Fruit fly (Drosophila melanogaster) whole organism, embryonic: ENCODE results near the gene H2.0.
A peak's percentile ranks its signal among the peaks of the same experiment; 100 is the strongest.

ENCODE experiments used
- BEAF-32 ChIP-seq: fragments of 200-800 bp; sonication (Bioruptor generic); optimal IDR thresholded peaks from 3 replicates; lab custom pipeline; 2017; ENCODE audit warnings: missing biosample characterization, missing genetic modification characterization, mild to moderate bottlenecking, moderate library complexity, missing genetic modification reagents
- CG10979 ChIP-seq: fragments of 200-800 bp; sonication (Bioruptor generic); optimal IDR thresholded peaks from 2 replicates; lab custom pipeline; 2018; ENCODE audit warnings: missing biosample characterization, mild to moderate bottlenecking, missing genetic modification characterization, moderate library complexity
- CG12155 ChIP-seq: fragments of 200-800 bp; sonication (Bioruptor generic); optimal IDR thresholded peaks from 3 replicates; lab custom pipeline; 2016; ENCODE audit warnings: missing biosample characterization, missing genetic modification characterization
- CG12659 ChIP-seq: fragments of 200-800 bp; sonication (Bioruptor generic); optimal IDR thresholded peaks from 3 replicates; lab custom pipeline; 2017; ENCODE audit warnings: mild to moderate bottlenecking, missing biosample characterization, missing genetic modification reagents, missing genetic modification characterization
- CG1647 ChIP-seq: fragments of 200-800 bp; sonication (Bioruptor generic); optimal IDR thresholded peaks from 3 replicates; lab custom pipeline; 2016; ENCODE audit warnings: missing biosample characterization, missing genetic modification characterization
- CG17186 ChIP-seq: fragments of 200-800 bp; sonication (Bioruptor generic); optimal IDR thresholded peaks from 3 replicates; lab custom pipeline; 2017; ENCODE audit warnings: missing biosample characterization, missing genetic modification reagents, missing genetic modification characterization
- CG18599 ChIP-seq: fragments of 200-800 bp; sonication (Bioruptor generic); optimal IDR thresholded peaks from 3 replicates; lab custom pipeline; 2017; ENCODE audit warnings: missing biosample characterization, missing genetic modification characterization, mild to moderate bottlenecking, moderate library complexity, missing genetic modification reagents
- CG18619 ChIP-seq: fragments of 200-800 bp; sonication (Bioruptor generic); optimal IDR thresholded peaks from 3 replicates; lab custom pipeline; 2017; ENCODE audit warnings: missing biosample characterization, mild to moderate bottlenecking, missing genetic modification characterization
- CG18764 ChIP-seq: fragments of 200-800 bp; sonication (Bioruptor generic); optimal IDR thresholded peaks from 3 replicates; lab custom pipeline; 2016; ENCODE audit warnings: missing biosample characterization, missing genetic modification characterization
- CG2116 ChIP-seq: fragments of 200-800 bp; sonication (Bioruptor generic); optimal IDR thresholded peaks from 3 replicates; lab custom pipeline; 2018; ENCODE audit warnings: missing biosample characterization, mild to moderate bottlenecking, missing genetic modification characterization
- CG3281 ChIP-seq: fragments of 200-800 bp; sonication (Bioruptor generic); optimal IDR thresholded peaks from 3 replicates; lab custom pipeline; 2017; ENCODE audit warnings: missing biosample characterization, mild to moderate bottlenecking, missing genetic modification characterization
- CG3407 ChIP-seq: fragments of 200-800 bp; sonication (Bioruptor generic); optimal IDR thresholded peaks from 2 replicates; lab custom pipeline; 2018; ENCODE audit warnings: missing biosample characterization, mild to moderate bottlenecking, missing genetic modification characterization
- CG3847 ChIP-seq: fragments of 200-800 bp; sonication (Bioruptor generic); IDR thresholded peaks from 2 replicates; pipeline ENCODE4 v1.3.6; 2022; ENCODE audit warnings: missing biosample characterization, missing genetic modification characterization
- CG4820 ChIP-seq: fragments of 200-800 bp; sonication (Bioruptor generic); optimal IDR thresholded peaks from 3 replicates; lab custom pipeline; 2016; ENCODE audit warnings: missing biosample characterization, missing genetic modification characterization
- CG5245 ChIP-seq: fragments of 200-800 bp; sonication (Bioruptor generic); optimal IDR thresholded peaks from 3 replicates; lab custom pipeline; 2016; ENCODE audit warnings: missing biosample characterization, missing genetic modification characterization
- CG7556 ChIP-seq: fragments of 200-800 bp; sonication (Bioruptor generic); optimal IDR thresholded peaks from 2 replicates; lab custom pipeline; 2017; ENCODE audit warnings: missing biosample characterization, mild to moderate bottlenecking, missing genetic modification characterization
- CG7987 ChIP-seq: fragments of 200-800 bp; sonication (Bioruptor generic); optimal IDR thresholded peaks from 2 replicates; lab custom pipeline; 2018; ENCODE audit warnings: missing biosample characterization, mild to moderate bottlenecking, missing genetic modification characterization, moderate library complexity
- D19A ChIP-seq: fragments of 200-800 bp; optimal IDR thresholded peaks from 3 replicates; lab custom pipeline; 2019; ENCODE audit warnings: missing biosample characterization, mild to moderate bottlenecking, missing genetic modification characterization, moderate library complexity
- Dek ChIP-seq: fragments of 200-800 bp; sonication (Bioruptor generic); optimal IDR thresholded peaks from 3 replicates; lab custom pipeline; 2019; ENCODE audit warnings: missing biosample characterization, mild to moderate bottlenecking, missing genetic modification characterization, moderate library complexity
- Dfd ChIP-seq, 2 experiments: fragments of >200 bp; optimal IDR thresholded peaks; 2 replicates each; lab custom pipeline; 2017; ENCODE audit warnings: missing biosample characterization in 2 of 2, missing genetic modification characterization in 2 of 2
- Elba2 ChIP-seq: fragments of 200-800 bp; sonication (Bioruptor generic); optimal IDR thresholded peaks from 3 replicates; lab custom pipeline; 2016; ENCODE audit warnings: missing biosample characterization, missing genetic modification characterization
- Ets97D ChIP-seq: fragments of 200-800 bp; sonication (Bioruptor generic); optimal IDR thresholded peaks from 3 replicates; lab custom pipeline; 2016; ENCODE audit warnings: missing biosample characterization, missing genetic modification characterization
- Fer2 ChIP-seq: fragments of 200-800 bp; sonication (Bioruptor generic); optimal IDR thresholded peaks from 2 replicates; lab custom pipeline; 2018; ENCODE audit warnings: missing biosample characterization, mild to moderate bottlenecking, missing genetic modification characterization, moderate library complexity
- Max ChIP-seq: fragments of 200-800 bp; sonication (Bioruptor generic); optimal IDR thresholded peaks from 2 replicates; lab custom pipeline; 2016; ENCODE audit warnings: missing biosample characterization, mild to moderate bottlenecking, missing genetic modification characterization
- NC2β ChIP-seq: fragments of 200-800 bp; sonication (Bioruptor generic); optimal IDR thresholded peaks from 2 replicates; lab custom pipeline; 2016; ENCODE audit warnings: missing biosample characterization, missing genetic modification characterization
- Sox100B ChIP-seq: fragments of 200-800 bp; sonication (Bioruptor generic); optimal IDR thresholded peaks from 3 replicates; lab custom pipeline; 2018; ENCODE audit warnings: missing biosample characterization, mild to moderate bottlenecking, missing genetic modification characterization
- Sry-β ChIP-seq: fragments of 200-800 bp; sonication (Bioruptor generic); optimal IDR thresholded peaks from 2 replicates; lab custom pipeline; 2018; ENCODE audit warnings: missing biosample characterization, mild to moderate bottlenecking, missing genetic modification characterization, moderate library complexity
- Ssrp ChIP-seq: fragments of 200-800 bp; sonication (Bioruptor generic); optimal IDR thresholded peaks from 2 replicates; lab custom pipeline; 2018; ENCODE audit warnings: missing biosample characterization, mild to moderate bottlenecking, missing genetic modification characterization, moderate library complexity
- YL-1 ChIP-seq: fragments of 200-800 bp; sonication (Bioruptor generic); optimal IDR thresholded peaks from 3 replicates; lab custom pipeline; 2017; ENCODE audit warnings: missing biosample characterization, mild to moderate bottlenecking, missing genetic modification characterization
- abd-A ChIP-seq: fragments of 200-800 bp; sonication (Bioruptor generic); optimal IDR thresholded peaks from 3 replicates; lab custom pipeline; 2019; ENCODE audit warnings: missing biosample characterization, mild to moderate bottlenecking, missing genetic modification characterization, moderate library complexity
- ac ChIP-seq: fragments of 200-800 bp; sonication (Bioruptor generic); optimal IDR thresholded peaks from 3 replicates; lab custom pipeline; 2017; ENCODE audit warnings: missing biosample characterization, mild to moderate bottlenecking, missing genetic modification characterization
- chn ChIP-seq: fragments of 200-800 bp; sonication (Bioruptor generic); optimal IDR thresholded peaks from 2 replicates; lab custom pipeline; 2016; ENCODE audit warnings: missing biosample characterization, missing genetic modification characterization
- corto ChIP-seq: fragments of 200-800 bp; sonication (Bioruptor generic); optimal IDR thresholded peaks from 2 replicates; lab custom pipeline; 2016; ENCODE audit warnings: missing biosample characterization, mild to moderate bottlenecking, missing genetic modification characterization, moderate library complexity
- dmrt99B ChIP-seq: fragments of 200-800 bp; sonication (Bioruptor generic); optimal IDR thresholded peaks from 2 replicates; lab custom pipeline; 2018; ENCODE audit warnings: missing biosample characterization, mild to moderate bottlenecking, missing genetic modification characterization, moderate library complexity
- ems ChIP-seq: fragments of 200-800 bp; sonication (Bioruptor generic); optimal IDR thresholded peaks from 3 replicates; lab custom pipeline; 2016; ENCODE audit warnings: missing biosample characterization, missing genetic modification characterization
- ewg ChIP-seq: fragments of 200-800 bp; sonication (Bioruptor generic); optimal IDR thresholded peaks from 3 replicates; lab custom pipeline; 2017; ENCODE audit warnings: mild to moderate bottlenecking, missing biosample characterization, missing genetic modification reagents, missing genetic modification characterization
- fu2 ChIP-seq: fragments of 200-800 bp; sonication (Bioruptor generic); optimal IDR thresholded peaks from 2 replicates; lab custom pipeline; 2016; ENCODE audit warnings: missing biosample characterization, missing genetic modification characterization
- gro ChIP-seq: fragments of 200-800 bp; sonication (Bioruptor generic); optimal IDR thresholded peaks from 2 replicates; lab custom pipeline; 2016; ENCODE audit warnings: missing biosample characterization, missing genetic modification characterization
- gt ChIP-seq: fragments of 200-800 bp; sonication (Bioruptor generic); IDR thresholded peaks from 2 replicates; pipeline ENCODE4 v1.3.6; 2022; ENCODE audit warnings: missing biosample characterization, missing genetic modification characterization
- hb ChIP-seq: fragments of 200-800 bp; sonication (Bioruptor generic); IDR thresholded peaks from 3 replicates; pipeline ENCODE4 v1.3.6; 2022; ENCODE audit warnings: missing biosample characterization, missing genetic modification characterization; ENCODE audit not compliant: partially characterized antibody
- her ChIP-seq: fragments of 200-800 bp; sonication (Bioruptor generic); optimal IDR thresholded peaks from 2 replicates; lab custom pipeline; 2016; ENCODE audit warnings: missing biosample characterization, missing genetic modification characterization
- ind ChIP-seq: fragments of 200-800 bp; sonication (Bioruptor generic); optimal IDR thresholded peaks from 3 replicates; lab custom pipeline; 2016; ENCODE audit warnings: missing biosample characterization, missing genetic modification characterization
- insv ChIP-seq, 2 experiments: fragments of 200-800 bp; sonication (Bioruptor generic); optimal IDR thresholded peaks; 3 replicates each; lab custom pipeline; 2016 to 2018; ENCODE audit warnings: missing biosample characterization in 2 of 2, missing genetic modification characterization in 2 of 2
- jing ChIP-seq: fragments of 200-800 bp; sonication (Bioruptor generic); optimal IDR thresholded peaks from 2 replicates; lab custom pipeline; 2018; ENCODE audit warnings: missing biosample characterization, mild to moderate bottlenecking, missing genetic modification characterization
- lab ChIP-seq: fragments of 200-800 bp; sonication (Bioruptor generic); optimal IDR thresholded peaks from 3 replicates; lab custom pipeline; 2017; ENCODE audit warnings: missing biosample characterization, missing genetic modification characterization, mild to moderate bottlenecking, moderate library complexity, missing genetic modification reagents
- pzg ChIP-seq: fragments of 200-800 bp; sonication (Bioruptor generic); optimal IDR thresholded peaks from 3 replicates; lab custom pipeline; 2018; ENCODE audit warnings: missing biosample characterization, mild to moderate bottlenecking, missing genetic modification characterization, moderate library complexity
- rib ChIP-seq: fragments of 200-800 bp; sonication (Bioruptor generic); IDR thresholded peaks from 2 replicates; pipeline ENCODE4 v1.3.6; 2022; ENCODE audit warnings: missing biosample characterization, missing genetic modification characterization
- salm ChIP-seq: fragments of 200-800 bp; sonication (Bioruptor generic); optimal IDR thresholded peaks from 2 replicates; lab custom pipeline; 2018; ENCODE audit warnings: missing biosample characterization, mild to moderate bottlenecking, missing genetic modification characterization
- slou ChIP-seq: fragments of 200-800 bp; sonication (Bioruptor generic); optimal IDR thresholded peaks from 3 replicates; lab custom pipeline; 2016; ENCODE audit warnings: missing biosample characterization, missing genetic modification characterization
- zfh2 ChIP-seq: fragments of 200-800 bp; sonication (Bioruptor generic); optimal IDR thresholded peaks from 2 replicates; lab custom pipeline; 2016; ENCODE audit warnings: missing biosample characterization, missing genetic modification characterization

Gene H2.0

DNA sequence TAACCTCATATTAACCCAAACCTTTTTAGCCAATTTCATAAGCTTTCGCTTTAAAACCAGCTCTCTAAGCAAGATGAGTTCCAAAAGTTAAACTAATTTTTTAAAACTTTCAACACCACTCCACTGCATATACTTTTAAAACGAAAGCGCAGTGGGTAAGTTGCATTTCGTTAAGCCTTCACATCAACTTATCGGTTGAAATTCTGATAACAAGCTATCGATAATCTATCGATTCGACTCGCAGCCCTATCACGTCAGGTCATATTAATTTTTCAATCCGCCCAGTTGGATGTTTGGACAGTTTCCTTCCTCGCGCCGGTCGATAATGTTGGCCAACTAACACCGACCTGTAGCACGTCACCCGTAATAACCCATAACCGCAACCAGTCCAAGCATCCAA, 33.1 kb downstream of the H2.0 start, which contains the start of gene ifc (continued):
- peak; percentile 37 for TF ChIP-seq CG1647 (GFP tag; lab: Kevin White, UChicago)
- peak; percentile 37 for TF ChIP-seq CG12155 (GFP tag; lab: Kevin White, UChicago)
- peak; percentile 69 for TF ChIP-seq CG2116 (GFP tag; lab: Kevin White, UChicago)
- peak; percentile 91 for TF ChIP-seq Ets97D (GFP tag; lab: Kevin White, UChicago)
- peak; percentile 36 for TF ChIP-seq CG10979
- TF ChIP-seq Fer2 (tag; lab: Kevin White, UChicago): peak; percentile 10
- TF ChIP-seq slou (GFP tag; lab: Kevin White, UChicago): peak; percentile 22
- TF ChIP-seq Max (GFP tag; lab: Kevin White, UChicago): peak; percentile 50
- TF ChIP-seq CG3281 (GFP tag; lab: Kevin White, UChicago): peak; percentile 50
- TF ChIP-seq CG7556 (GFP tag; lab: Kevin White, UChicago): no peak
- TF ChIP-seq Elba2 (GFP tag; lab: Kevin White, UChicago): peak; percentile 52
- peak; percentile 96 for TF ChIP-seq pzg (GFP tag; lab: Kevin White, UChicago)
- peak; percentile 34 for TF ChIP-seq D19A (tag; lab: Kevin White, UChicago)
- peak; percentile 72 for TF ChIP-seq lab (GFP tag; lab: Kevin White, UChicago)
- TF ChIP-seq Dek (tag; lab: Kevin White, UChicago): peak; percentile 63
- peak; percentile 53 for TF ChIP-seq fu2 (GFP tag; lab: Kevin White, UChicago)
- no peak for TF ChIP-seq corto
- peak; percentile 71 for TF ChIP-seq her (GFP tag; lab: Kevin White, UChicago)
- no peak for TF ChIP-seq abd-A (tag; lab: Kevin White, UChicago)
- peak; percentile 37 for TF ChIP-seq CG18619 (GFP tag; lab: Kevin White, UChicago)
- TF ChIP-seq CG4820 (GFP tag; lab: Kevin White, UChicago): peak; percentile 33
- peak; percentile 78 for TF ChIP-seq zfh2
- TF ChIP-seq hb (GFP tag; lab: Robert Waterston, UW): no peak
- TF ChIP-seq ind: peak; percentile 55
- peak; percentile 40 for TF ChIP-seq CG18764 (GFP tag; lab: Kevin White, UChicago)
- peak; percentile 86 for TF ChIP-seq CG12659 (GFP tag; lab: Kevin White, UChicago)
- TF ChIP-seq CG5245: no peak
- TF ChIP-seq CG3847 (GFP tag; lab: Robert Waterston, UW): no peak
- peak; percentile 83 for TF ChIP-seq BEAF-32 (GFP tag; lab: Kevin White, UChicago)
- peak in 1 of 2 experiments; percentile 80 for TF ChIP-seq Dfd (GFP tag; optimal IDR thresholded peaks at IDR 0.05; lab: Kevin White, UChicago)
- peak; percentile 38 for TF ChIP-seq ems (GFP tag; lab: Kevin White, UChicago)
- TF ChIP-seq CG3407: no peak
- TF ChIP-seq NC2β: peak; percentile 55
- TF ChIP-seq jing (GFP tag; lab: Kevin White, UChicago): no peak
- TF ChIP-seq gt (GFP tag; lab: Robert Waterston, UW): no peak
- TF ChIP-seq CG7987 (GFP tag; lab: Kevin White, UChicago): peak; percentile 6
- peak; percentile 12 for TF ChIP-seq Sry-β
- peak; percentile 54 for TF ChIP-seq chn (GFP tag; lab: Kevin White, UChicago)
- peak; percentile 52 for TF ChIP-seq CG18599 (GFP tag; lab: Kevin White, UChicago)
- TF ChIP-seq CG17186 (GFP tag; lab: Kevin White, UChicago): peak; percentile 66
- no peak for TF ChIP-seq salm (tag; lab: Kevin White, UChicago)
- TF ChIP-seq gro (GFP tag; lab: Kevin White, UChicago): peak; percentile 67
- no peak for TF ChIP-seq rib (GFP tag; lab: Robert Waterston, UW)
- peak; percentile 49 for TF ChIP-seq ewg (GFP tag; lab: Kevin White, UChicago)
- peak; percentile 61 for TF ChIP-seq Ssrp (tag; lab: Kevin White, UChicago)
- TF ChIP-seq insv (GFP tag; optimal IDR thresholded peaks at IDR 0.05; lab: Kevin White, UChicago): peak in 1 of 2 experiments; percentile 44
- TF ChIP-seq YL-1 (GFP tag; lab: Kevin White, UChicago): peak; percentile 69
- no peak for TF ChIP-seq ac
- no peak for TF ChIP-seq Sox100B (GFP tag; lab: Kevin White, UChicago)
- TF ChIP-seq dmrt99B (tag; lab: Kevin White, UChicago): no peak
